Worm (Caenorhabditis elegans) whole organism, L4 larva: ENCODE results near the gene F54H5.14.

Experiments used
- D1046.2 ChIP-seq: fragments of 200-800 bp; sonication (Bioruptor generic); IDR thresholded peaks from 2 replicates; pipeline ENCODE4 v1.3.6; 2022; ENCODE audit warnings: missing genetic modification characterization, missing compliant biosample characterization
- F26F4.8 ChIP-seq: fragments of 200-800 bp; sonication (Bioruptor generic); conservative IDR thresholded peaks from 2 replicates; pipeline ENCODE4 v1.3.6; 2022; ENCODE audit warnings: missing genetic modification characterization, missing compliant biosample characterization
- F49E8.2 ChIP-seq: sonication (generic microtip); optimal IDR thresholded peaks from 2 replicates; lab custom pipeline; 2016; ENCODE audit warnings: missing compliant biosample characterization, mild to moderate bottlenecking, missing genetic modification characterization, borderline replicate concordance
- R02D3.7 ChIP-seq: fragments of 150-350 bp; sonication (generic microtip); optimal IDR thresholded peaks from 3 replicates; lab custom pipeline; 2014; ENCODE audit warnings: missing biosample characterization, missing genetic modification characterization
- T26A8.4 ChIP-seq: fragments of 200-800 bp; sonication (Bioruptor generic); IDR thresholded peaks from 2 replicates; pipeline ENCODE4 v1.3.6; 2022; ENCODE audit warnings: missing genetic modification characterization, missing compliant biosample characterization
- Y48G9A.11 ChIP-seq: fragments of 200-800 bp; sonication (Bioruptor generic); IDR thresholded peaks from 2 replicates; pipeline ENCODE4 v1.3.6; 2022; ENCODE audit warnings: missing genetic modification reagents, missing genetic modification characterization, missing compliant biosample characterization
- aha-1 ChIP-seq: fragments of 150-350 bp; peaks from one replicate; lab custom pipeline; 2014; ENCODE audit warnings: missing biosample characterization, missing genetic modification characterization
- ama-1 ChIP-seq: fragments of 150-350 bp; optimal IDR thresholded peaks from 2 replicates; lab custom pipeline; 2014; ENCODE audit warnings: inconsistent platforms, mixed read lengths
- ceh-32 ChIP-seq: sonication (generic microtip); optimal IDR thresholded peaks from 2 replicates; lab custom pipeline; 2016; ENCODE audit warnings: mild to moderate bottlenecking, missing genetic modification characterization, missing compliant biosample characterization; ENCODE audit not compliant: poor library complexity
- ces-1 ChIP-seq: fragments of 150-350 bp; sonication (generic microtip); optimal IDR thresholded peaks from 4 replicates; lab custom pipeline; 2014; ENCODE audit warnings: missing biosample characterization, missing genetic modification reagents, missing genetic modification characterization
- daf-19 ChIP-seq: fragments of 200-800 bp; sonication (Bioruptor generic); conservative IDR thresholded peaks from 2 replicates; pipeline ENCODE4 v1.3.6; 2022; ENCODE audit warnings: missing genetic modification characterization, missing compliant biosample characterization
- daf-8 ChIP-seq: fragments of 200-800 bp; sonication (Bioruptor generic); IDR thresholded peaks from 2 replicates; pipeline ENCODE4 v1.3.6; 2022; ENCODE audit warnings: missing genetic modification characterization, missing compliant biosample characterization
- dmd-9 ChIP-seq: fragments of 200-800 bp; sonication (Bioruptor generic); IDR thresholded peaks from 2 replicates; pipeline ENCODE4 v1.3.6; 2022; ENCODE audit warnings: missing genetic modification reagents, missing genetic modification characterization, missing compliant biosample characterization
- dpl-1 ChIP-seq: fragments of 150-350 bp; optimal IDR thresholded peaks from 2 replicates; lab custom pipeline; 2014; ENCODE audit warnings: missing biosample characterization, missing genetic modification reagents, missing genetic modification characterization
- dve-1 ChIP-seq: sonication (generic microtip); optimal IDR thresholded peaks from 2 replicates; lab custom pipeline; 2017; ENCODE audit warnings: antibody characterized with exemption, mild to moderate bottlenecking, missing genetic modification characterization, missing compliant biosample characterization; ENCODE audit not compliant: insufficient read depth
- hlh-11 ChIP-seq: fragments of 200-800 bp; sonication (Bioruptor generic); optimal IDR thresholded peaks from 2 replicates; lab custom pipeline; 2018; ENCODE audit warnings: mild to moderate bottlenecking, missing genetic modification characterization, missing compliant biosample characterization
- hmg-1.1 ChIP-seq: fragments of 200-800 bp; sonication (Bioruptor generic); IDR thresholded peaks from 2 replicates; pipeline ENCODE4 v1.3.6; 2022; ENCODE audit warnings: missing genetic modification reagents, missing genetic modification characterization, missing compliant biosample characterization
- lin-1 ChIP-seq: fragments of 200-800 bp; sonication (Bioruptor generic); IDR thresholded peaks from 2 replicates; pipeline ENCODE4 v1.3.6; 2022; ENCODE audit warnings: missing genetic modification reagents, missing genetic modification characterization, missing compliant biosample characterization
- lin-38 ChIP-seq: fragments of 200-800 bp; sonication (Bioruptor generic); IDR thresholded peaks from 2 replicates; pipeline ENCODE4 v1.3.6; 2022; ENCODE audit warnings: missing genetic modification reagents, missing genetic modification characterization, missing compliant biosample characterization
- lsy-2 ChIP-seq, 2 experiments: fragments of 150-350 bp in 1 of 2; sonication (generic microtip) in 1 of 2; optimal IDR thresholded peaks; 2 replicates each; lab custom pipeline; 2014 to 2017; ENCODE audit warnings: missing biosample characterization in 2 of 2, missing genetic modification characterization in 2 of 2
- madf-5 ChIP-seq, 2 experiments: fragments of 200-800 bp; sonication (Bioruptor generic); IDR thresholded peaks; 2 replicates each; pipeline ENCODE4 v1.3.6; 2022; ENCODE audit warnings: missing compliant biosample characterization in 2 of 2, missing genetic modification characterization in 2 of 2
- mdl-1 ChIP-seq, 2 experiments: fragments of 150-350 bp in 1 of 2; sonication (generic microtip) in 1 of 2; optimal IDR thresholded peaks; 2 replicates each; lab custom pipeline; 2014 to 2017; ENCODE audit warnings: missing biosample characterization in 2 of 2, missing genetic modification characterization in 2 of 2
- mep-1 ChIP-seq: fragments of 150-350 bp; sonication (generic microtip); optimal IDR thresholded peaks from 3 replicates; lab custom pipeline; 2014; ENCODE audit warnings: missing biosample characterization, missing genetic modification characterization
- mes-2 ChIP-seq: sonication (generic microtip); optimal IDR thresholded peaks from 2 replicates; lab custom pipeline; 2016; ENCODE audit warnings: missing genotype, mild to moderate bottlenecking, missing genetic modification characterization, missing compliant biosample characterization; ENCODE audit not compliant: poor library complexity, severe bottlenecking
- mxl-3 ChIP-seq: fragments of 200-800 bp; sonication (Bioruptor generic); optimal IDR thresholded peaks from 2 replicates; lab custom pipeline; 2018; ENCODE audit warnings: mild to moderate bottlenecking, missing genetic modification characterization, missing compliant biosample characterization
- nhr-102 ChIP-seq: sonication (generic microtip); optimal IDR thresholded peaks from 2 replicates; lab custom pipeline; 2016; ENCODE audit warnings: mild to moderate bottlenecking, missing genetic modification characterization, moderate library complexity, missing compliant biosample characterization
- nhr-11 ChIP-seq: fragments of 150-350 bp; optimal IDR thresholded peaks from 2 replicates; lab custom pipeline; 2014; ENCODE audit warnings: missing biosample characterization, missing genetic modification characterization
- nhr-25 ChIP-seq: sonication (generic microtip); optimal IDR thresholded peaks from 2 replicates; lab custom pipeline; 2017; ENCODE audit warnings: missing genetic modification characterization, mild to moderate bottlenecking, missing compliant biosample characterization, antibody characterized with exemption, moderate library complexity, borderline replicate concordance; ENCODE audit not compliant: insufficient read depth
- nhr-28 ChIP-seq: fragments of 150-350 bp; optimal IDR thresholded peaks from 2 replicates; lab custom pipeline; 2014; ENCODE audit warnings: missing biosample characterization, missing genetic modification characterization
- nhr-42 ChIP-seq: fragments of 200-800 bp; sonication (Bioruptor generic); IDR thresholded peaks from 2 replicates; pipeline ENCODE4 v1.3.6; 2022; ENCODE audit warnings: missing genetic modification characterization, missing compliant biosample characterization
- nhr-6 ChIP-seq: fragments of 150-350 bp; optimal IDR thresholded peaks from 2 replicates; lab custom pipeline; 2014; ENCODE audit warnings: missing biosample characterization, missing genetic modification characterization
- php-3 ChIP-seq: fragments of 200-800 bp; sonication (Bioruptor generic); IDR thresholded peaks from 2 replicates; pipeline ENCODE4 v1.3.6; 2022; ENCODE audit warnings: missing genetic modification reagents, missing genetic modification characterization, missing compliant biosample characterization
- rbr-2 ChIP-seq: sonication (generic microtip); optimal IDR thresholded peaks from 2 replicates; lab custom pipeline; 2016; ENCODE audit warnings: missing genotype, missing genetic modification characterization, missing compliant biosample characterization
- snpc-1.2 ChIP-seq: fragments of 200-800 bp; sonication (Bioruptor generic); IDR thresholded peaks from 2 replicates; pipeline ENCODE4 v1.3.6; 2022; ENCODE audit warnings: missing genetic modification reagents, missing genetic modification characterization, missing compliant biosample characterization
- spr-1 ChIP-seq: sonication (generic microtip); optimal IDR thresholded peaks from 2 replicates; lab custom pipeline; 2016; ENCODE audit warnings: mild to moderate bottlenecking, missing genetic modification characterization, missing compliant biosample characterization
- zfp-3 ChIP-seq: fragments of 200-800 bp; sonication (Bioruptor generic); conservative IDR thresholded peaks from 2 replicates; pipeline ENCODE4 v1.3.6; 2022; ENCODE audit warnings: missing genetic modification reagents, missing genetic modification characterization, missing compliant biosample characterization

Gene F54H5.14

DNA sequence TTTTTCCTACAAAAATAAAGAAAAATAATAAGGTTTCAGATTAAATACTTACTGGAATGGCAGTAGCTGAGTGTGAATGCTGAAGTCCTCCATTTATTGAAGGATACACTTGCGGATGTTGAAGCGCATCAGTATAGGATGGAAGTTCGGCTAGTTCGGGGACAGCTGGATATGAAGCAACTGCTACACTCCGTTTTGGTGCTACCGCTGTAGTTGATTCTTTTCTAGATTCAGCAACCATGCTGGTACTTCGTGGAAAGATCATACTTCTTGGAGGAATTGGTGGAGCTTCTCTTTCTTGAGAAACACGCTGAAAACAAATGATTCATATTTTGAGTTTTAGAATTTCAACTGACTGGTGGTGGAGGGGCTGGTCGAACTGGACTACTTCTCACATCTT, 16.6 kb downstream of the F54H5.14 start:
- TF ChIP-seq dmd-9 (GFP tag; lab: Robert Waterston, UW) (no peak), aha-1 (tag; lab: Kevin White, UChicago) (peak; percentile 96)

DNA sequence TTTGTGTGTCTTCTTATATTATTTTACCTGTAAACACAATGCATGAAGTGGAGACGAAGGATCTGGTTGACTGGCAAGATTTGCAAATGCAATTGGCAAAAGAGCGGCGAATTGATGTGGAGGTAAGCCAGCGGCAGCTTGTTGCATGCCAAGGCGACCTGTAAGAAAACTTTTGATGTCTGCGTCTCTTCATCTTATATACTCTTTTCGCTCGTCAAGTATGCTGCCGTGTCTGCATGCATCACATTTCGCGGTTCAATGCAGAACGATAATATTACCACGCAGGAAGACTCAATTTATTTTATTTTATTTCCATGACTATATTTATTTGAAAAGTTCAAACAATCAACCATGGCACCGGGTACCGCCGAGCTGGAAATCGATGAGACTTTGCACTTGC, 24.2 kb downstream of the F54H5.14 start, which contains the start of gene vps-33.2:
Gene vps-33.2, plus strand, starts transcription at position 244 of the 400 bp plus-strand sequence.
- TF ChIP-seq ama-1 (lab: Kevin White, UChicago) = no peak
- peak; percentile 14 for TF ChIP-seq rbr-2 (tag; lab: Kevin White, UChicago)
- peak; percentile 21 for TF ChIP-seq aha-1 (tag; lab: Kevin White, UChicago)
- no peak for TF ChIP-seq zfp-3 (GFP tag; lab: Robert Waterston, UW)
- peak; percentile 35 for TF ChIP-seq nhr-6 (tag; lab: Kevin White, UChicago)
- peak; percentile 10 for TF ChIP-seq hlh-11
- TF ChIP-seq mes-2 (tag; lab: Kevin White, UChicago) = peak; percentile 70
- peak; percentile 19 for TF ChIP-seq dve-1 (tag; lab: Kevin White, UChicago)
- TF ChIP-seq hmg-1.1 (GFP tag; lab: Robert Waterston, UW) = peak; percentile 50
- no peak for TF ChIP-seq Y48G9A.11 (GFP tag; lab: Robert Waterston, UW)
- TF ChIP-seq lsy-2 (tag; optimal IDR thresholded peaks at IDR 0.05; lab: Kevin White, UChicago) = peak in 1 of 2 experiments; percentile 34
- TF ChIP-seq spr-1 (tag; lab: Kevin White, UChicago) = peak; percentile 17
- peak; percentile 20 for TF ChIP-seq F49E8.2 (tag; lab: Kevin White, UChicago)
- peak; percentile 1 for TF ChIP-seq mep-1 (tag; lab: Kevin White, UChicago)

DNA sequence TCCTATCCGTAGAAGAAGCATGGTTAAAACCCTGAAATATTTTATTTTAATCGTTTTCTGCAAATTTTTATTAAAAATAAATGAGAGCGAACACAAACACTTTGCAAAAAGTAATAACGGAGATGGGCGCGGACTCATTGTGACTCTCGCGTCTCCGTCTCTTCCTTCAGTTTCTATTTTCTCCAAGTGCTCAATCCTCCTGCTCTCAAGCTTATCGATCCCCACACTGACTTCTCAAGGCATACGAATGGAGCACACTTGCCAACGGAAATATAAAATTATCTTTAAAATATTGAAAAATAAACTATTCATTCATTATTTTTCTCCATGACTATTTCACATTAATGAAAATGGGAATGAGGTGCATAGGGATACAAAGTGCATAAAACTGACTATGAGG, 27.2 kb downstream of the F54H5.14 start, which contains the start of gene dnj-8:
Gene dnj-8, minus strand, starts transcription at position 31 of the 400 bp plus-strand sequence.
- TF ChIP-seq nhr-25 = no peak
- no peak for TF ChIP-seq F26F4.8 (GFP tag; lab: Robert Waterston, UW)
- no peak for TF ChIP-seq D1046.2 (GFP tag; lab: Robert Waterston, UW)
- 0 out of 2 replicates have a peak, but pooled peaks have one; percentile 12 for TF ChIP-seq lin-38 (GFP tag; lab: Robert Waterston, UW)
- no peak for TF ChIP-seq nhr-11 (tag; lab: Kevin White, UChicago)
- TF ChIP-seq ama-1 (lab: Kevin White, UChicago) = peak; percentile 52
- no peak for TF ChIP-seq nhr-102 (tag; lab: Kevin White, UChicago)
- no peak for TF ChIP-seq lin-1 (GFP tag; lab: Robert Waterston, UW)
- TF ChIP-seq F49E8.2 (tag; lab: Kevin White, UChicago) = no peak
- TF ChIP-seq daf-19 (GFP tag; lab: Robert Waterston, UW) = no peak
- no peak for TF ChIP-seq dmd-9 (GFP tag; lab: Robert Waterston, UW)
- TF ChIP-seq mep-1 (tag; lab: Kevin White, UChicago) = peak; percentile 2
- no peak for TF ChIP-seq R02D3.7 (tag; lab: Kevin White, UChicago)
- no peak for TF ChIP-seq lsy-2 (tag; optimal IDR thresholded peaks at IDR 0.05; lab: Kevin White, UChicago)
- TF ChIP-seq ceh-32 = no peak
- TF ChIP-seq dpl-1 (GFP tag; lab: Kevin White, UChicago) = no peak
- peak; percentile 44 for TF ChIP-seq mes-2 (tag; lab: Kevin White, UChicago)

DNA sequence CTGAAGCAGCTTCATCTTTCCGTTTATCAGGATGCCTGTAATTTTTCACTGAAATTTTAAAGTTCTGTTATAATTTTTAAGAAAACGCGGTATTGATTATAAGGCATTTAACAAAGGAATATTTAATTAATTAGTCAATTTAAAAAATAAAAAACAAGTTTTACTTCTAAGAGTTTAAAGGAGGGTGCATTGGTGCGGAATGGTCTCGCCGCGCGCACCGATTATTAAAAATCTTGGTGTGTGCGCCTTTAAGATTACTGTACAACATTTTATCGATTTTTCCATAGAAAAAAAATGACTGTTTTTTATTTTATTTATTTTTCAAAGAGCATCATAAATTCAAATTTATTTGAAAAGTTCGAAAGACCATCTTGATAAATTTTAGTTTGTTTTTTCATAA, 27.7 kb downstream of the F54H5.14 start:
- TF ChIP-seq snpc-1.2 (0 out of 2 replicates have a peak, but pooled peaks have one; percentile 30), nhr-25 (no peak)

DNA sequence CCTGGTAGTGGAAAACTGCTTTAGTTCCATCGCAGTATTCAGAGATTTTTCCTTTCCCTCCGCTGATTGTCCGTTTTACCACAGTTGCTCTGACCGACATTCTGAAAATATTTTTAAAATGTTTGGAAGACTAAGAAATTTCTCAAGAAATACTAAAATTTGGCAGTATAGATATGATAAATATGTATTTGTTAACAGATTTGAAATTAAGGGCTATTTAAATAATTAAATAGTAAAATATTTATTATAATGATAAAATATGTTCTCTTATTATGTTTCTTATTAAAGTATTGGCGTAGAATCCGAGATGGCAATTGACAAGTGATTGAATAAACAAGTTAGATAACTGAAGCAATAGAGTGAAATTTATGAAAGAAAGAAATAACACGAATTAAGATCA, 31.1 kb downstream of the F54H5.14 start, which contains the start of gene aipr-1:
Gene aipr-1, minus strand, starts transcription at position 101 of the 400 bp plus-strand sequence.
- TF ChIP-seq nhr-28 (tag; lab: Kevin White, UChicago) (no peak), madf-5 (GFP tag; IDR thresholded peaks at IDR 0.05; lab: Robert Waterston, UW) (no peak), mdl-1 (tag; optimal IDR thresholded peaks at IDR 0.05; lab: Kevin White, UChicago) (no peak), mxl-3 (GFP tag; lab: Kevin White, UChicago) (no peak), nhr-42 (GFP tag; lab: Robert Waterston, UW) (no peak), dmd-9 (GFP tag; lab: Robert Waterston, UW) (no peak), nhr-25 (no peak), php-3 (no peak), daf-8 (GFP tag; lab: Robert Waterston, UW) (no peak), T26A8.4 (GFP tag; lab: Robert Waterston, UW) (no peak), ces-1 (GFP tag; lab: Kevin White, UChicago) (no peak)
